Worm (Caenorhabditis elegans): ENCODE results near the gene sec-61.G.

ce11 chrV:10904795-10905194, 7.9 kb upstream of the sec-61.G start:
- no peak for TF ChIP-seq elt-2 (tag; optimal IDR thresholded peaks at IDR 0.05)
- TF ChIP-seq F13H6.1 (tag; optimal IDR thresholded peaks at IDR 0.05): no peak
- no peak for TF ChIP-seq che-1 (tag; optimal IDR thresholded peaks at IDR 0.05)
- TF ChIP-seq pha-4 (tag; optimal IDR thresholded peaks at IDR 0.05): no peak
- TF ChIP-seq nfya-1 (tag; optimal IDR thresholded peaks at IDR 0.05): no peak
